Worm (Caenorhabditis elegans) whole organism, L2 larva: ENCODE data around the gene hint-3.

ENCODE experiments used
- nhr-129 ChIP-seq: fragments of 150-350 bp; optimal IDR thresholded peaks from 2 replicates; lab custom pipeline; 2014; ENCODE audit warnings: missing biosample characterization, missing genetic modification characterization
- nhr-77 ChIP-seq: fragments of 150-350 bp; optimal IDR thresholded peaks from 2 replicates; lab custom pipeline; 2014; ENCODE audit warnings: missing biosample characterization, missing genetic modification characterization
- skn-1 ChIP-seq: sonication (generic microtip); optimal IDR thresholded peaks from 2 replicates; lab custom pipeline; 2017; ENCODE audit warnings: missing biosample characterization, missing genetic modification characterization

DNA sequence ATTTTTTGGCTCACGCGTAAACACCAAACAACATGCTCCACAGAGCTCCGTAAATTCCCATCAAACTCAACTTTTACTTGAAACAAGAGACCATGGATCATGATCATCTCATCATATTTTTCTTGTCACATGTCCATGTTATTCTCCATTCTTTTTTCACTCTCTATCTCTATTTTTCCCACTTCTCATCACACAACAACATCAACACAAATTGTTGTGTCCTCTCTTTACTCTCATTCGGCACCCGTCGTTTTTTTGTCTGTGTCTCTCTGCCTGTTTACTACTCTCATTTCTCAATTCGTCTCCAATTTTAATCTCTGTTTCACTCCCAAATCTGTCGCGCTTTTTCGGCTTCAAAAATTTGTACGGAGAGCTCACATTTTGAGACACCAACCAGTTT, 1.0 kb upstream of the hint-3 start:
- TF ChIP-seq nhr-129 (tag; lab: Kevin White, UChicago) (peak; percentile 87), skn-1 (tag; lab: Kevin White, UChicago) (no peak), nhr-77 (tag; lab: Kevin White, UChicago) (no peak)
